Fruit fly (Drosophila melanogaster): Measurements from ENCODE around the gene jvl.

The jvl gene

DNA sequence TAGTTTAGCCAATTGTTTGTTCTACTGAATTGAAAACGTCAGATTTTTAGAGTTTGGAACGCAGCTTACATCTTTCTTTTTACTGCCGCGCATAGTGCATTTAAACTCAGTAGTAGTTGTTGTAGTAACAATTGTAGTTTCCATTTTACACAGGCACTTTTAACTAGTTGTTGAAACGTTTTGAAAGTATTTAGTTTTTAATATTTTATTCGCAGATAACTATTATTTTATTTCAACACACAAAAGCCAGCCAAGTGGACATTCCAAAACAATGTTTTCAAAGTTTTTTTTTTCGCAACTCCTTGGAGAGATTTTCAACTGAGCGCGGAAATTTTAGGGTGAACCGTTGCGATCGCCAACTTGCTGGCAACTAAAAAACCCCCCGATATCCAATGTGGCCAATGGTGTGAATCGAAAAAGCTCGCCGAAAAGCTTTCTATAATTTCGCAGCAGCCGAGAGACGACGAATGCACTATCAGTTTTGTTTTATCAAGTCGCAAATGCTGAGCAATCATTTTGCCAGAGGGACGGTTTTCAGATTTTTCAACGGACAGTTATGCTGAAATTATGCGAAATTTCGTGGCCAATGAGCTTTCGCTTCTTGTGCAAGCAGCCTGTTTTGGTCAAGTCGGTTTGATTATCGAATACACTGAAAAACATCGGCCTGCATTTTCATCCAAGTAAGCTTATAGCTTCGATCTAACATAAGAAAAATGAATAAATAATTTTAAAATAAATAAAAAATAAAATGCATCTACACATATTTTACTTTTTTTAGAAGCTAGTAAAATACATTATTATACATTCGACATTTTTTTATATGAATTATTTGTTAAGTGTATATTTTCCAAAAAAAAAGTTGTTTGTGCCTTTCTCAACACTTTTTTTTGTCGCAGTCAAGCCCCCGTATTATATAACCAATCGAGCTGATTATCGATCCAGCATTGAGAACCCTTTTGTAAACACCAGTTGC is 12.4 kb upstream of the jvl start:
- TF ChIP-seq CG10979 (tag; optimal IDR thresholded peaks at IDR 0.05) (peak; percentile 44), Sox102F (GFP tag; optimal IDR thresholded peaks at IDR 0.05) (peak; percentile 85), ci (GFP tag; IDR thresholded peaks at IDR 0.05) (0 out of 3 replicates have a peak, but pooled peaks have one; percentile 31), shn (GFP tag; optimal IDR thresholded peaks at IDR 0.05) (no peak), CG18764 (GFP tag; optimal IDR thresholded peaks at IDR 0.05) (no peak), Opbp (GFP tag; IDR thresholded peaks at IDR 0.05; ENCODE audit: partially characterized antibody) (no peak), CG4820 (GFP tag; optimal IDR thresholded peaks at IDR 0.05) (peak; percentile 29), Nf-YC (tag; optimal IDR thresholded peaks at IDR 0.05) (peak; percentile 45), CG7839 (tag; optimal IDR thresholded peaks at IDR 0.05) (peak; percentile 62), Adf1 (GFP tag; IDR thresholded peaks at IDR 0.05) (no peak), Dbx (GFP tag; IDR thresholded peaks at IDR 0.05) (no peak), Ets65A (GFP tag) (peak; percentile 90), CoRest (tag; optimal IDR thresholded peaks at IDR 0.05) (peak; percentile 71), gem (tag; optimal IDR thresholded peaks at IDR 0.05) (peak; percentile 72), Gsc (GFP tag; IDR thresholded peaks at IDR 0.05) (no peak), Max (GFP tag; optimal IDR thresholded peaks at IDR 0.05) (peak; percentile 0), bsh (GFP tag; optimal IDR thresholded peaks at IDR 0.05) (peak in 1 of 2 experiments; percentile 55), scrt (GFP tag; optimal IDR thresholded peaks at IDR 0.05) (peak; percentile 47), pum (GFP tag; optimal IDR thresholded peaks at IDR 0.05) (no peak), CG8290 (GFP tag; optimal IDR thresholded peaks at IDR 0.05) (no peak), CG8290 (tag; optimal IDR thresholded peaks at IDR 0.05) (peak in 1 of 2 experiments; percentile 33), Ssrp (tag; optimal IDR thresholded peaks at IDR 0.05) (peak; percentile 67), dysf (GFP tag; IDR thresholded peaks at IDR 0.05) (peak; percentile 35; the same call in 1 of the 3 replicates), Aef1 (GFP tag; IDR thresholded peaks at IDR 0.05) (no peak; the same call in 2 of the 3 replicates), HLH3B (GFP tag; IDR thresholded peaks at IDR 0.05) (peak; percentile 76), cwo (GFP tag; optimal IDR thresholded peaks at IDR 0.05) (peak; percentile 50), CG11085 (GFP tag; IDR thresholded peaks at IDR 0.05) (no peak), CG4730 (GFP tag; IDR thresholded peaks at IDR 0.05) (peak; percentile 37; the same call in 1 of the 2 replicates), CG4328 (GFP tag; optimal IDR thresholded peaks at IDR 0.05) (no peak), CG34224 (GFP tag; IDR thresholded peaks at IDR 0.05; ENCODE audit: partially characterized antibody) (no peak), dm (GFP tag; optimal IDR thresholded peaks at IDR 0.05) (no peak), CG7372 (GFP tag; IDR thresholded peaks at IDR 0.05) (no peak), CG2712 (tag; optimal IDR thresholded peaks at IDR 0.05) (peak; percentile 65), MBD-R2 (GFP tag; IDR thresholded peaks at IDR 0.05) (peak; percentile 34; the same call in 1 of the 2 replicates), Pdp1 (GFP tag; optimal IDR thresholded peaks at IDR 0.05) (peak in 1 of 2 experiments; percentile 92), lmd (GFP tag; IDR thresholded peaks at IDR 0.05) (peak; percentile 50; the same call in 1 of the 2 replicates), Hsf (GFP tag; optimal IDR thresholded peaks at IDR 0.05) (no peak), sisA (GFP tag; IDR thresholded peaks at IDR 0.05) (peak; percentile 50), CG30403 (GFP tag; optimal IDR thresholded peaks at IDR 0.05) (peak; percentile 62), CG6272 (GFP tag; IDR thresholded peaks at IDR 0.05) (no peak), HHEX (GFP tag; optimal IDR thresholded peaks at IDR 0.05) (peak; percentile 18), CG8924 (tag; optimal IDR thresholded peaks at IDR 0.05) (peak; percentile 68), ken (GFP tag; IDR thresholded peaks at IDR 0.05) (no peak), inv (GFP tag; IDR thresholded peaks at IDR 0.05; ENCODE audit: partially characterized antibody) (no peak), CG18262 (tag; optimal IDR thresholded peaks at IDR 0.05) (peak; percentile 70), Blimp-1 (GFP tag; optimal IDR thresholded peaks at IDR 0.05) (peak; percentile 41), slou (GFP tag; optimal IDR thresholded peaks at IDR 0.05) (peak; percentile 7), salm (tag; optimal IDR thresholded peaks at IDR 0.05) (peak; percentile 7)

Measured in whole organism, embryonic.